Worm (Caenorhabditis elegans) whole organism, L1 larva: ENCODE results near the gene dnj-2.

Source experiments
- C16A3.4 ChIP-seq: fragments of 150-350 bp; optimal IDR thresholded peaks from 2 replicates; lab custom pipeline; 2014; ENCODE audit warnings: missing biosample characterization, missing genetic modification characterization
- ama-1 ChIP-seq: fragments of 150-350 bp; optimal IDR thresholded peaks from 2 replicates; lab custom pipeline; 2014
- ceh-63 ChIP-seq: fragments of 200-800 bp; sonication (Bioruptor generic); optimal IDR thresholded peaks from 2 replicates; lab custom pipeline; 2018; ENCODE audit warnings: mild to moderate bottlenecking, missing genetic modification characterization, missing compliant biosample characterization
- ceh-82 ChIP-seq, 3 experiments: fragments of 150-350 bp in 1 of 3; sonication (generic microtip) in 2 of 3; optimal IDR thresholded peaks; 2 replicates each; lab custom pipeline; 2014 to 2017; ENCODE audit warnings: missing biosample characterization in 3 of 3, missing genetic modification characterization in 3 of 3
- ceh-88 ChIP-seq: fragments of 200-800 bp; sonication (Bioruptor generic); IDR thresholded peaks from 2 replicates; pipeline ENCODE4 v1.3.6; 2022; ENCODE audit warnings: missing genetic modification characterization, missing compliant biosample characterization
- ces-1 ChIP-seq: fragments of 150-350 bp; optimal IDR thresholded peaks from 2 replicates; lab custom pipeline; 2014; ENCODE audit warnings: missing biosample characterization, missing genetic modification reagents, missing genetic modification characterization
- dpl-1 ChIP-seq, 3 experiments: fragments of 150-350 bp in 2 of 3; sonication (generic microtip) in 1 of 3; optimal IDR thresholded peaks; 2 replicates each; lab custom pipeline; 2014 to 2017; ENCODE audit warnings: missing biosample characterization in 3 of 3, missing genetic modification characterization in 3 of 3, missing genetic modification reagents in 3 of 3
- dsc-1 ChIP-seq: sonication (generic microtip); optimal IDR thresholded peaks from 2 replicates; lab custom pipeline; 2016; ENCODE audit warnings: mild to moderate bottlenecking, missing genetic modification characterization, missing compliant biosample characterization
- egl-13 ChIP-seq: sonication (generic microtip); optimal IDR thresholded peaks from 2 replicates; lab custom pipeline; 2016; ENCODE audit warnings: missing genotype, missing genetic modification reagents, missing genetic modification characterization, missing compliant biosample characterization
- elt-3 ChIP-seq, 6 experiments: fragments of 150-350 bp in 1 of 6; sonication (generic microtip); optimal IDR thresholded peaks; 2 replicates each; lab custom pipeline; 2017 to 2018; ENCODE audit warnings: missing biosample characterization in 6 of 6, missing genetic modification characterization in 6 of 6, inconsistent platforms in 1 of 6
- fkh-8 ChIP-seq: sonication (generic microtip); optimal IDR thresholded peaks from 2 replicates; lab custom pipeline; 2016; ENCODE audit warnings: mild to moderate bottlenecking, missing genetic modification characterization, missing compliant biosample characterization
- fos-1 ChIP-seq: fragments of 150-350 bp; optimal IDR thresholded peaks from 2 replicates; lab custom pipeline; 2014; ENCODE audit warnings: missing biosample characterization, missing genetic modification characterization
- hlh-17 ChIP-seq: fragments of 200-800 bp; sonication (Bioruptor generic); optimal IDR thresholded peaks from 2 replicates; lab custom pipeline; 2018; ENCODE audit warnings: missing genetic modification characterization, mild to moderate bottlenecking, missing compliant biosample characterization, moderate library complexity, borderline replicate concordance
- hlh-4 ChIP-seq: sonication (generic microtip); optimal IDR thresholded peaks from 2 replicates; lab custom pipeline; 2016; ENCODE audit warnings: mild to moderate bottlenecking, missing genetic modification characterization, missing compliant biosample characterization
- hpl-2 ChIP-seq: fragments of 150-350 bp; optimal IDR thresholded peaks from 2 replicates; lab custom pipeline; 2014; ENCODE audit warnings: missing biosample characterization, missing genetic modification reagents, missing genetic modification characterization
- irx-1 ChIP-seq: sonication (generic microtip); optimal IDR thresholded peaks from 2 replicates; lab custom pipeline; 2016; ENCODE audit warnings: missing genetic modification characterization, missing compliant biosample characterization
- lin-14 ChIP-seq: fragments of 200-800 bp; sonication (Bioruptor generic); optimal IDR thresholded peaks from 2 replicates; lab custom pipeline; 2018; ENCODE audit warnings: mild to moderate bottlenecking, missing genetic modification characterization, moderate library complexity, missing compliant biosample characterization
- lin-15B ChIP-seq: fragments of 150-350 bp; sonication (generic microtip); optimal IDR thresholded peaks from 3 replicates; lab custom pipeline; 2014; ENCODE audit warnings: missing biosample characterization, missing genetic modification characterization
- lin-39 ChIP-seq: fragments of 150-350 bp; optimal IDR thresholded peaks from 2 replicates; lab custom pipeline; 2014; ENCODE audit warnings: missing biosample characterization, missing genetic modification reagents, missing genetic modification characterization
- lsy-2 ChIP-seq, 2 experiments: fragments of 150-350 bp; optimal IDR thresholded peaks; 2 replicates each; lab custom pipeline; 2014; ENCODE audit warnings: missing biosample characterization in 2 of 2, missing genetic modification characterization in 2 of 2
- mdl-1 ChIP-seq, 2 experiments: fragments of 150-350 bp; optimal IDR thresholded peaks; 2 replicates each; lab custom pipeline; 2014 to 2017; ENCODE audit warnings: missing biosample characterization in 2 of 2, missing genetic modification characterization in 2 of 2, inconsistent platforms in 1 of 2
- mef-2 ChIP-seq: fragments of 150-350 bp; optimal IDR thresholded peaks from 2 replicates; lab custom pipeline; 2014; ENCODE audit warnings: missing biosample characterization, missing genetic modification characterization
- nhr-11 ChIP-seq: fragments of 150-350 bp; optimal IDR thresholded peaks from 2 replicates; lab custom pipeline; 2014; ENCODE audit warnings: missing biosample characterization, missing genetic modification characterization
- nhr-28 ChIP-seq: fragments of 150-350 bp; optimal IDR thresholded peaks from 2 replicates; lab custom pipeline; 2014; ENCODE audit warnings: missing biosample characterization, missing genetic modification characterization
- nhr-47 ChIP-seq: sonication (generic microtip); optimal IDR thresholded peaks from 2 replicates; lab custom pipeline; 2016; ENCODE audit warnings: mild to moderate bottlenecking, missing genetic modification characterization, moderate library complexity, missing compliant biosample characterization
- nhr-71 ChIP-seq: sonication (generic microtip); optimal IDR thresholded peaks from 2 replicates; lab custom pipeline; 2016; ENCODE audit warnings: mild to moderate bottlenecking, missing genetic modification characterization, moderate library complexity, missing compliant biosample characterization
- nhr-76 ChIP-seq: sonication (generic microtip); optimal IDR thresholded peaks from 2 replicates; lab custom pipeline; 2017; ENCODE audit warnings: missing biosample characterization, missing genetic modification characterization
- nhr-85 ChIP-seq: sonication (generic microtip); peaks from one replicate; lab custom pipeline; 2016; ENCODE audit warnings: missing genetic modification characterization, inconsistent platforms, missing compliant biosample characterization
- pag-3 ChIP-seq: sonication (generic microtip); optimal IDR thresholded peaks from 2 replicates; lab custom pipeline; 2017; ENCODE audit warnings: missing genetic modification characterization, mild to moderate bottlenecking, missing compliant biosample characterization, antibody characterized with exemption, borderline replicate concordance; ENCODE audit not compliant: insufficient read depth
- rnt-1 ChIP-seq: sonication (generic microtip); optimal IDR thresholded peaks from 2 replicates; lab custom pipeline; 2016; ENCODE audit warnings: mild to moderate bottlenecking, missing genetic modification characterization, moderate library complexity, missing compliant biosample characterization
- skn-1 ChIP-seq: fragments of 150-350 bp; optimal IDR thresholded peaks from 2 replicates; lab custom pipeline; 2014; ENCODE audit warnings: missing biosample characterization, missing genetic modification characterization
- snpc-4 ChIP-seq: fragments of 150-350 bp; optimal IDR thresholded peaks from 2 replicates; lab custom pipeline; 2014; ENCODE audit warnings: missing biosample characterization, missing genetic modification characterization
- snu-23 ChIP-seq: sonication (generic microtip); optimal IDR thresholded peaks from 2 replicates; lab custom pipeline; 2016; ENCODE audit warnings: missing genetic modification characterization, missing compliant biosample characterization
- sup-37 ChIP-seq: fragments of 200-800 bp; sonication (Bioruptor generic); optimal IDR thresholded peaks from 2 replicates; lab custom pipeline; 2018; ENCODE audit warnings: mild to moderate bottlenecking, missing genetic modification characterization, missing compliant biosample characterization
- swsn-7 ChIP-seq: sonication (generic microtip); optimal IDR thresholded peaks from 2 replicates; lab custom pipeline; 2016; ENCODE audit warnings: missing genetic modification characterization, missing compliant biosample characterization
- unc-130 ChIP-seq: fragments of 150-350 bp; optimal IDR thresholded peaks from 2 replicates; lab custom pipeline; 2017; ENCODE audit warnings: missing biosample characterization, missing genetic modification characterization, inconsistent platforms
- vab-15 ChIP-seq: sonication (generic microtip); optimal IDR thresholded peaks from 2 replicates; lab custom pipeline; 2017; ENCODE audit warnings: missing genotype, mild to moderate bottlenecking, missing genetic modification characterization, missing compliant biosample characterization
- zag-1 ChIP-seq: fragments of 150-350 bp; optimal IDR thresholded peaks from 2 replicates; lab custom pipeline; 2014; ENCODE audit warnings: missing biosample characterization, missing genetic modification characterization
- ztf-4 ChIP-seq: fragments of 150-350 bp; optimal IDR thresholded peaks from 2 replicates; lab custom pipeline; 2014; ENCODE audit warnings: missing biosample characterization, missing genetic modification characterization

dnj-2 gene

ce11 chrIV:11313880-11314279, at the start of gene dnj-2:
Gene dnj-2, minus strand, starts transcription at chrIV:11313980.
- TF ChIP-seq irx-1 (tag; lab: Kevin White, UChicago) (no peak), egl-13 (no peak), nhr-11 (tag; lab: Kevin White, UChicago) (no peak)

ce11 chrIV:11361409-11361808, 47.6 kb upstream of the dnj-2 start, which contains the start of gene T01G1.4:
Gene T01G1.4, minus strand, starts transcription at chrIV:11361509.
- peak; percentile 7 for TF ChIP-seq nhr-85
- TF ChIP-seq nhr-76 (tag; lab: Kevin White, UChicago), result no peak
- no peak for TF ChIP-seq ama-1 (lab: Kevin White, UChicago)

- TF ChIP-seq lin-14 (GFP tag; lab: Kevin White, UChicago) (no peak), skn-1 (tag; lab: Kevin White, UChicago) (no peak), elt-3 (tag; optimal IDR thresholded peaks at IDR 0.05; lab: Kevin White, UChicago) (no peak), ztf-4 (tag; lab: Kevin White, UChicago) (no peak), ceh-82 (tag; optimal IDR thresholded peaks at IDR 0.05; lab: Kevin White, UChicago) (no peak), hlh-4 (tag; lab: Kevin White, UChicago) (no peak)
- TF ChIP-seq, all 84 proteins: peak for 0
Observed at ce11 chrIV:11359769-11360168, 46.0 kb upstream of the dnj-2 start, which contains the start of gene klp-12. Gene klp-12, minus strand, starts transcription at chrIV:11359869.

ce11 chrIV:11353946-11354458, 40.2 kb upstream of the dnj-2 start, which contains the start of gene T01G1.2:
Gene T01G1.2, plus strand, starts transcription at chrIV:11354408.
- TF ChIP-seq ceh-88 (GFP tag; lab: Robert Waterston, UW), result no peak
- peak; percentile 4 for TF ChIP-seq pag-3 (tag; lab: Kevin White, UChicago)
- peak; percentile 39 for TF ChIP-seq nhr-47
- TF ChIP-seq hpl-2, result no peak
- TF ChIP-seq mef-2 (tag; lab: Kevin White, UChicago), result peak; percentile 7
- no peak for TF ChIP-seq ceh-63 (GFP tag; lab: Kevin White, UChicago)
- TF ChIP-seq snu-23 (GFP tag; lab: Kevin White, UChicago), result peak; percentile 22
- TF ChIP-seq rnt-1, result peak; percentile 61
- peak; percentile 73 for TF ChIP-seq nhr-71 (tag; lab: Kevin White, UChicago)
- TF ChIP-seq fos-1, result no peak
- TF ChIP-seq egl-13, result peak; percentile 15
- TF ChIP-seq dpl-1 (GFP tag; optimal IDR thresholded peaks at IDR 0.05; lab: Kevin White, UChicago), result peak in 1 of 3 experiments; percentile 6
- peak; percentile 15 for TF ChIP-seq swsn-7 (tag; lab: Kevin White, UChicago)
- peak; percentile 32 to 56 for TF ChIP-seq lsy-2 (tag; optimal IDR thresholded peaks at IDR 0.05; lab: Kevin White, UChicago)
- TF ChIP-seq fkh-8 (tag; lab: Kevin White, UChicago), result no peak
- TF ChIP-seq unc-130, result peak; percentile 31
- no peak for TF ChIP-seq nhr-85
- TF ChIP-seq dsc-1 (tag; lab: Kevin White, UChicago), result peak; percentile 42
- no peak for TF ChIP-seq hlh-17 (GFP tag; lab: Kevin White, UChicago)
- no peak for TF ChIP-seq vab-15 (tag; lab: Kevin White, UChicago)
- TF ChIP-seq snpc-4 (tag; lab: Kevin White, UChicago), result no peak
- no peak for TF ChIP-seq C16A3.4 (tag; lab: Kevin White, UChicago)
- TF ChIP-seq skn-1 (tag; lab: Kevin White, UChicago), result peak; percentile 47
- peak; percentile 81 for TF ChIP-seq lin-14 (GFP tag; lab: Kevin White, UChicago)
- TF ChIP-seq mdl-1 (tag; optimal IDR thresholded peaks at IDR 0.05; lab: Kevin White, UChicago), result peak in 1 of 2 experiments; percentile 25
- no peak for TF ChIP-seq lin-15B (tag; lab: Kevin White, UChicago)
- no peak for TF ChIP-seq ces-1
- no peak for TF ChIP-seq lin-39 (tag; lab: Kevin White, UChicago)
- no peak for TF ChIP-seq sup-37
- TF ChIP-seq zag-1 (tag; lab: Kevin White, UChicago), result no peak
- TF ChIP-seq nhr-28 (tag; lab: Kevin White, UChicago), result no peak
- TF ChIP-seq, all 84 proteins: peak for 15
